Worm (Caenorhabditis elegans): ENCODE results near the gene acl-14.

The acl-14 gene

DNA sequence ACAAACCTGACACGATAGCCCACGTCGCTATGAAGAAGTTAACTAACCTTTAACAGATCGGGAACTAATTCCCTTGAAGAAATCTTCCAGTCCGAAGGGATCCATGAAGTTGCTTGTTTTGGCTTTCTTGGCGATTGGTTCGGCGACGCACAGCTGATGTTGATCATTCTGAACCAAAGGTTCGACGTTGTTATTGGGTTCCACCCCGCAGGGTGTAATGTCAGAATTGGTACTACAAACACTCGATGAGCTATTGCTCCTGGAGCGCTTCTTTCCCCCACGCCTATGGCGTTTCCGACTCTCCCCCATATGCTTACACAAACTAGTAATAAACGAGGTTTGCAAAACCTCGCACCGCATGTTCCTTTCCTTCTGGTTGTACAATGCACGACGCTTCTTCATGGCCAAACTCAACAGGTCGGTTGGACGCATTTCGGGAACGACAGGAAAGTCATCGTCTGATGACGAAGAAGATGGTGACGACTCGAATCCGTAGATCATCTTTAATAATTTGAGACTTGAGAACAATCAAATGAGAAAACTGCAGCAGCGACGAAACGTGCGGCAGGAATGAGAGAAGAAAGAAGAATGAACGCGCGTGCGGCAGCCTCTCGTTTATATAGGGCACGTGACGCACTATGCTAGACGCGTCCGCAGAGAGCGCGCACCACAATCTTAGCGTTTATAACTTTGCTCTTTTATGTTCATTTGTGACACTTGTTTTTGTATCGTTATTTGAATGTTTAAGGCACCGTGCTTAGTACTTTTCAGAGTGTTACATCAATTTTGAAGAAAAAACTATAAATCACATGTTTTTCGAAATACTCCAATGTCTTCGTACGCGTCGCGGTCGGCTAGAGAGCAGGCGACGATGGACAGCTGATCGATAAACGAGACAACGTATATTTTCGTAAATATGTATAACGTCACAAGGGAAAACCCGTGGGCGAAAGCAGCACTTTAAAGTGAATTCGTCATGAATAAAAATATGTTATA is 10.5 kb upstream of the acl-14 start, which contains the start of gene tos-1 (continued):
- peak; percentile 43 for TF ChIP-seq cey-2 (tag; optimal IDR thresholded peaks at IDR 0.05; ENCODE audit: borderline replicate concordance, insufficient read depth)
- TF ChIP-seq zip-2 (tag; optimal IDR thresholded peaks at IDR 0.05) = peak; percentile 28
- TF ChIP-seq F26F4.8 (GFP tag; conservative IDR thresholded peaks at IDR 0.05) = no peak
- peak; percentile 100 for TF ChIP-seq aha-1 (tag)
- peak; percentile 98 for TF ChIP-seq hmg-1.1 (GFP tag; IDR thresholded peaks at IDR 0.05)
- peak; percentile 77; the same call in 1 of the 2 replicates for TF ChIP-seq set-16 (GFP tag; IDR thresholded peaks at IDR 0.05)
- TF ChIP-seq Y75B8A.6 (GFP tag; IDR thresholded peaks at IDR 0.05) = peak; percentile 84
- peak; percentile 45 for TF ChIP-seq Y5F2A.4 (GFP tag; optimal IDR thresholded peaks at IDR 0.05)
- TF ChIP-seq nhr-76 (tag; optimal IDR thresholded peaks at IDR 0.05) = peak; percentile 65
- TF ChIP-seq ztf-11 (tag; optimal IDR thresholded peaks at IDR 0.05) = no peak
- TF ChIP-seq egl-27 (tag; optimal IDR thresholded peaks at IDR 0.05) = no peak
- TF ChIP-seq ZK337.2 (GFP tag; IDR thresholded peaks at IDR 0.05) = no peak
- TF ChIP-seq attf-4 (tag; optimal IDR thresholded peaks at IDR 0.05) = no peak
- TF ChIP-seq mxl-3 (GFP tag; optimal IDR thresholded peaks at IDR 0.05) = peak; percentile 95
- peak; percentile 95 for TF ChIP-seq dve-1 (tag; optimal IDR thresholded peaks at IDR 0.05; ENCODE audit: insufficient read depth)
- TF ChIP-seq php-3 (GFP tag; IDR thresholded peaks at IDR 0.05) = peak; percentile 94
- peak; percentile 90; the same call in 1 of the 2 replicates for TF ChIP-seq D1046.2 (GFP tag; IDR thresholded peaks at IDR 0.05)
- no peak for TF ChIP-seq skn-1 (tag; optimal IDR thresholded peaks at IDR 0.05)
- peak; percentile 97 for TF ChIP-seq ctbp-1 (GFP tag; IDR thresholded peaks at IDR 0.05)
- peak; percentile 98 for TF ChIP-seq madf-9 (GFP tag; conservative IDR thresholded peaks at IDR 0.05)
- TF ChIP-seq lin-13 (GFP tag; optimal IDR thresholded peaks at IDR 0.05) = peak; percentile 91
- TF ChIP-seq dpl-1 (GFP tag; optimal IDR thresholded peaks at IDR 0.05) = peak; percentile 84
- TF ChIP-seq T26A8.4 (GFP tag; IDR thresholded peaks at IDR 0.05) = peak; percentile 96
- TF ChIP-seq snpc-4 (tag; optimal IDR thresholded peaks at IDR 0.05) = peak; percentile 33
- TF ChIP-seq zfp-2 (tag; optimal IDR thresholded peaks at IDR 0.05) = peak; percentile 88
- TF ChIP-seq nhr-25 (tag; optimal IDR thresholded peaks at IDR 0.05; ENCODE audit: borderline replicate concordance, insufficient read depth) = peak; percentile 96
- TF ChIP-seq lsy-2 (tag; optimal IDR thresholded peaks at IDR 0.05) = peak; percentile 91 to 93
- TF ChIP-seq rbr-2 (tag; optimal IDR thresholded peaks at IDR 0.05) = peak; percentile 98
- TF ChIP-seq hlh-11 (tag; optimal IDR thresholded peaks at IDR 0.05) = peak; percentile 100
- peak; percentile 80 for TF ChIP-seq ztf-7 (tag; optimal IDR thresholded peaks at IDR 0.05)
- peak; percentile 96 for TF ChIP-seq nhr-77 (tag; optimal IDR thresholded peaks at IDR 0.05)
- peak; percentile 53 for TF ChIP-seq F10B5.3 (tag; optimal IDR thresholded peaks at IDR 0.05)
- peak; percentile 91 for TF ChIP-seq lin-29 (GFP tag; IDR thresholded peaks at IDR 0.05)
- TF ChIP-seq vab-7 (GFP tag; IDR thresholded peaks at IDR 0.05) = peak; percentile 90
- peak; percentile 93 for TF ChIP-seq Y48G9A.11 (GFP tag; IDR thresholded peaks at IDR 0.05)
- TF ChIP-seq ama-1 (optimal IDR thresholded peaks at IDR 0.05) = peak; percentile 100
- TF ChIP-seq daf-19 (GFP tag; conservative IDR thresholded peaks at IDR 0.05) = peak; percentile 87
- peak; percentile 19 for TF ChIP-seq pqm-1 (tag; optimal IDR thresholded peaks at IDR 0.05)
- peak; percentile 63 for TF ChIP-seq unc-39 (tag; optimal IDR thresholded peaks at IDR 0.05)
- peak; percentile 92 to 96 for TF ChIP-seq hif-1 (tag; optimal IDR thresholded peaks at IDR 0.05)
- peak; percentile 49 for TF ChIP-seq aly-2 (tag; optimal IDR thresholded peaks at IDR 0.05)
- no peak for TF ChIP-seq dmd-8 (GFP tag; IDR thresholded peaks at IDR 0.05)
- TF ChIP-seq egl-43 (GFP tag; IDR thresholded peaks at IDR 0.05) = no peak
- peak; percentile 36; the same call in 1 of the 2 replicates for TF ChIP-seq lim-7 (GFP tag; IDR thresholded peaks at IDR 0.05)
- TF ChIP-seq fos-1 (tag; optimal IDR thresholded peaks at IDR 0.05) = no peak
- TF ChIP-seq nhr-28 (tag; optimal IDR thresholded peaks at IDR 0.05) = peak; percentile 97
- TF ChIP-seq F49E8.2 (tag; optimal IDR thresholded peaks at IDR 0.05; ENCODE audit: borderline replicate concordance) = peak; percentile 64
- TF ChIP-seq daf-12 (tag; optimal IDR thresholded peaks at IDR 0.05) = no peak
